Fruit fly (Drosophila melanogaster) Kc167 (cell line): Measurements from ENCODE around the gene Tbc1d22.

Experiments used
- h ChIP-seq: fragments of >200 bp; optimal IDR thresholded peaks from 3 replicates; lab custom pipeline; 2018; ENCODE audit warnings: missing external identifiers
- ttk ChIP-seq: sonication (Bioruptor generic); optimal IDR thresholded peaks from 2 replicates; lab custom pipeline; 2017; ENCODE audit warnings: missing external identifiers

- TF ChIP-seq h (lab: Kevin White, UChicago) (no peak), ttk (no peak)
Measured at dm6 chr3R:21118784-21119183, 16.8 kb downstream of the Tbc1d22 start, which contains the start of gene Bdbt.
